Worm (Caenorhabditis elegans): ENCODE data around the gene C01B9.1.

ce11 chrII:13732577-13732976, 38.8 kb upstream of the C01B9.1 start:
- TF ChIP-seq snpc-4 (tag; optimal IDR thresholded peaks at IDR 0.05): no peak
- TF ChIP-seq nhr-12 (tag; optimal IDR thresholded peaks at IDR 0.05): no peak
- TF ChIP-seq lin-35 (GFP tag; optimal IDR thresholded peaks at IDR 0.05): no peak
- no peak for TF ChIP-seq tbx-2 (tag; optimal IDR thresholded peaks at IDR 0.05)
- no peak for TF ChIP-seq nhr-28 (tag; optimal IDR thresholded peaks at IDR 0.05)
- TF ChIP-seq ama-1 (optimal IDR thresholded peaks at IDR 0.05): no peak
- no peak for TF ChIP-seq ces-1 (GFP tag; optimal IDR thresholded peaks at IDR 0.05)
- no peak for TF ChIP-seq mdl-1 (tag; optimal IDR thresholded peaks at IDR 0.05)
- no peak for TF ChIP-seq aly-2 (tag; optimal IDR thresholded peaks at IDR 0.05)
- no peak for TF ChIP-seq nhr-237 (tag; optimal IDR thresholded peaks at IDR 0.05)
- TF ChIP-seq aha-1 (tag; optimal IDR thresholded peaks at IDR 0.05): no peak
- TF ChIP-seq unc-130 (tag; optimal IDR thresholded peaks at IDR 0.05): no peak
- no peak for TF ChIP-seq ceh-8 (GFP tag; optimal IDR thresholded peaks at IDR 0.05)
- no peak for TF ChIP-seq dsc-1 (tag; optimal IDR thresholded peaks at IDR 0.05)

Data from whole organism, L1 larva.